Worm (Caenorhabditis elegans) whole organism, L1 larva: ENCODE data around the gene vab-7.

Experiments used
- skn-1 ChIP-seq: fragments of 150-350 bp; optimal IDR thresholded peaks from 2 replicates; lab custom pipeline; 2014; ENCODE audit warnings: missing biosample characterization, missing genetic modification characterization
- swsn-7 ChIP-seq: sonication (generic microtip); optimal IDR thresholded peaks from 2 replicates; lab custom pipeline; 2016; ENCODE audit warnings: missing genetic modification characterization, missing compliant biosample characterization

- no peak for TF ChIP-seq swsn-7 (tag; lab: Kevin White, UChicago)
- TF ChIP-seq skn-1 (tag; lab: Kevin White, UChicago): no peak
These were observed 15.7 kb upstream of the vab-7 start for ce11 chrIII:10904320-10904961.
